Worm (Caenorhabditis elegans): ENCODE results near the gene nas-16.

DNA sequence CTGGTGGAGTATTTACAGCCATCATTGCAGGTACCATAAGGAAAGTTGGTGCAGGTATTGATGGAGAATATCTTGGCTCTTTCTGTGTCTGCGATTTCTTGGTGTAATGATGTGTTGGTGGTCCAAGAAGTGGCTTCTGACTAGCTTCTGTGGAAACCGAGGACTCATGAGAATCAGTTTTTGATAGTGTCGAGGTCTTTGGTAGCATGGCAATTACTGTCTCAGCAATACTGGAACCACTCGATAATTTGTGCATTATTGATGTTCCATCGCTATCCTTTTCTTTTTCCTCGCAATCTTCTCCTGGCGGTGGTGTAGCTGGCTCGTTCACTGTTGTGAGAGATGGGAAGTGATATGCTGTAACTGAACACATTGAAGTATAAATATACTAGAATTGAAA lies 28.5 kb upstream of the nas-16 start:
- TF ChIP-seq unc-62 (GFP tag; optimal IDR thresholded peaks at IDR 0.05): no peak
- no peak for TF ChIP-seq unc-39 (tag; optimal IDR thresholded peaks at IDR 0.05)
- no peak for TF ChIP-seq elt-1 (tag; optimal IDR thresholded peaks at IDR 0.05; ENCODE audit: borderline replicate concordance, insufficient read depth)
- TF ChIP-seq nhr-12 (tag; optimal IDR thresholded peaks at IDR 0.05): no peak
- TF ChIP-seq lin-13 (tag; optimal IDR thresholded peaks at IDR 0.05): no peak
